Fruit fly (Drosophila melanogaster): ENCODE measurements around the gene sv.

dm6 chr4:1156278-1156677, 67.7 kb downstream of the sv start:
- TF ChIP-seq h (optimal IDR thresholded peaks at IDR 0.05) (no peak), psq (optimal IDR thresholded peaks at IDR 0.05) (no peak), ttk (optimal IDR thresholded peaks at IDR 0.05) (no peak), insv (optimal IDR thresholded peaks at IDR 0.05) (no peak), Sin3A (optimal IDR thresholded peaks at IDR 0.05) (no peak)
